Worm (Caenorhabditis elegans) whole organism, L3 larva: ENCODE measurements around the gene F25B3.2.

Experiments
- ama-1 ChIP-seq: fragments of 150-350 bp; optimal IDR thresholded peaks from 2 replicates; lab custom pipeline; 2018
- unc-62 ChIP-seq: fragments of 150-350 bp; sonication (generic microtip); optimal IDR thresholded peaks from 4 replicates; lab custom pipeline; 2014; ENCODE audit warnings: missing biosample characterization, missing genetic modification reagents, missing genetic modification characterization

ce11 chrV:9618919-9619318 is 41.8 kb downstream of the F25B3.2 start, which contains the start of gene idpc-7:
- TF ChIP-seq ama-1 (lab: Kevin White, UChicago) (no peak), unc-62 (GFP tag; lab: Kevin White, UChicago) (no peak)
